Worm (Caenorhabditis elegans): Measurements from ENCODE around the gene K01A6.4.

Gene K01A6.4

ce11 chrIV:11776968-11777467 lies 36.9 kb upstream of the K01A6.4 start:
- no peak for TF ChIP-seq odd-2 (tag; optimal IDR thresholded peaks at IDR 0.05)
- TF ChIP-seq unc-42 (tag; optimal IDR thresholded peaks at IDR 0.05) = peak; percentile 19
- TF ChIP-seq pros-1 (tag; optimal IDR thresholded peaks at IDR 0.05) = no peak
- TF ChIP-seq fax-1 (tag; optimal IDR thresholded peaks at IDR 0.05) = no peak
- no peak for TF ChIP-seq sox-4 (tag; optimal IDR thresholded peaks at IDR 0.05)
- no peak for TF ChIP-seq sox-2 (GFP tag; IDR thresholded peaks at IDR 0.05)
- TF ChIP-seq nhr-232 (tag; optimal IDR thresholded peaks at IDR 0.05) = no peak

DNA sequence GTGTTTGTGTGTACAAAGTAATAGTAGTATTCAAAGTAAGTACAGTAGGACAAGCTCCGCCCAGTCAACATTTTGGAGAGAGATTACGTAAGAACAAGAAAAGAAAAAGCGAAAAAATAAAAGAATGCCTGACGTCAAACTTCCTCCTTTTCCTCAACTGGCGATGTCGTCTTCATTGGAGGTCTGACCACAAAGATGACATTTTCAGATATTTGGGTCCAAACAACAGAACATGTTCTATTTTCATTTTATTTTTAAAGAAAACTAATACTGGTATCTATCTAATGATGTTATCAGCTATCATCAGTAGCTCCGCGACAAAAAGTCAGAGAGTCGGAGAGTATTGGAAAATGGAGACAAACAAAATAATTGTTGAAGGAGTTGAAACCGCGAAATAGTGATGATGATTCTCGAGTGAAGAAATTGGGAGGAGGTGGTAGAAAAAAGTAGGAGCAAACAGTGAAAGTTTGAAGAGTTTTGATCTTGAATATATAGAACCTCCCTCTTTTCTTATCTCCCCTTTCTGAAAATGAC lies 33.7 kb upstream of the K01A6.4 start, which contains the start of gene lips-5:
TSS of gene lips-5 (minus strand) at position 51 of the 534 bp plus-strand sequence.
- TF ChIP-seq ceh-34 (tag; optimal IDR thresholded peaks at IDR 0.05) = no peak
- TF ChIP-seq npax-4 (tag; optimal IDR thresholded peaks at IDR 0.05) = no peak
- no peak for TF ChIP-seq ceh-22 (tag; optimal IDR thresholded peaks at IDR 0.05)
- no peak for TF ChIP-seq pat-9 (tag; optimal IDR thresholded peaks at IDR 0.05)
- no peak for TF ChIP-seq elt-2 (tag; optimal IDR thresholded peaks at IDR 0.05)
- no peak for TF ChIP-seq Y22D7AL.16 (tag; optimal IDR thresholded peaks at IDR 0.05)

ce11 chrIV:11772119-11772518 lies 32.0 kb upstream of the K01A6.4 start:
- TF ChIP-seq mec-3 (tag; optimal IDR thresholded peaks at IDR 0.05; ENCODE audit: borderline replicate concordance) = no peak
- TF ChIP-seq C08G9.2 (tag; optimal IDR thresholded peaks at IDR 0.05) = no peak
- no peak for TF ChIP-seq ahr-1 (tag; optimal IDR thresholded peaks at IDR 0.05)
- no peak for TF ChIP-seq unc-55 (GFP tag; optimal IDR thresholded peaks at IDR 0.05)
- TF ChIP-seq F13H6.1 (tag; optimal IDR thresholded peaks at IDR 0.05) = no peak
- TF ChIP-seq C38D4.7 (GFP tag; optimal IDR thresholded peaks at IDR 0.05) = no peak
- TF ChIP-seq pax-1 (tag; optimal IDR thresholded peaks at IDR 0.05) = no peak
- TF ChIP-seq gmeb-2 (tag; optimal IDR thresholded peaks at IDR 0.05) = no peak
- TF ChIP-seq pros-1 (tag; optimal IDR thresholded peaks at IDR 0.05) = no peak
- TF ChIP-seq ceh-22 (tag; optimal IDR thresholded peaks at IDR 0.05) = no peak
- no peak for TF ChIP-seq che-1 (tag; optimal IDR thresholded peaks at IDR 0.05)
- no peak for TF ChIP-seq lin-11 (tag; optimal IDR thresholded peaks at IDR 0.05)
- no peak for TF ChIP-seq ceh-24 (tag; optimal IDR thresholded peaks at IDR 0.05)

ce11 chrIV:11771064-11771463 lies 31.0 kb upstream of the K01A6.4 start:
- TF ChIP-seq ceh-24 (tag; optimal IDR thresholded peaks at IDR 0.05) (no peak), elt-2 (tag; optimal IDR thresholded peaks at IDR 0.05) (peak; percentile 34)

DNA sequence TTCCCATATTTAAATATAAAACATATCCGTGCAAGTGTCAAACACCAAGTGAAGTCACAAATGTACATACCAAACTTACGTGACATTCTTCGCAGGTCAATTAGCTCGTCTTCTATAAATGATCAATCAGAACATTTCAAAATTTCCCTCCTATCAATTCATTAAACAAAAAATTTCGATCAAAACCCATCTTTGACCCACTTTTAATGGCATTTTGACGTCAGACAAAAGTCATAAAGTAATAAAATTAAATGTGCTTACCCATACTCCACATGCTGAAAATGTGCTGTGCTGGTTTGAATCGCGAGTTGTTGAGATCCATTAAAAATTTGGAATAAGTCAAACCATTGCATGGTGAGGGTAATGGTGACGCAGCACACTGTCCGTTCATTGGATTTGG lies 29.7 kb upstream of the K01A6.4 start:
- TF ChIP-seq nhr-232 (tag; optimal IDR thresholded peaks at IDR 0.05) = no peak
- TF ChIP-seq tbx-7 (tag; optimal IDR thresholded peaks at IDR 0.05) = no peak
- TF ChIP-seq unc-86 (tag; optimal IDR thresholded peaks at IDR 0.05) = no peak
- no peak for TF ChIP-seq tbx-2 (tag; optimal IDR thresholded peaks at IDR 0.05)
- no peak for TF ChIP-seq C08G9.2 (tag; optimal IDR thresholded peaks at IDR 0.05)
- TF ChIP-seq hlh-30 (tag; optimal IDR thresholded peaks at IDR 0.05; ENCODE audit: insufficient read depth) = no peak
- no peak for TF ChIP-seq fkh-10 (GFP tag; optimal IDR thresholded peaks at IDR 0.05)
- no peak for TF ChIP-seq zip-5 (tag; optimal IDR thresholded peaks at IDR 0.05)
- TF ChIP-seq fkh-6 (tag; optimal IDR thresholded peaks at IDR 0.05) = no peak
- no peak for TF ChIP-seq unc-3 (GFP tag; conservative IDR thresholded peaks at IDR 0.05)
- TF ChIP-seq unc-3 (tag; optimal IDR thresholded peaks at IDR 0.05) = no peak
- no peak for TF ChIP-seq sox-2 (GFP tag; IDR thresholded peaks at IDR 0.05)
- no peak for TF ChIP-seq ceh-14 (tag; optimal IDR thresholded peaks at IDR 0.05)
- no peak for TF ChIP-seq pha-4 (tag; optimal IDR thresholded peaks at IDR 0.05)
- no peak for TF ChIP-seq lim-6 (tag; optimal IDR thresholded peaks at IDR 0.05)
- no peak for TF ChIP-seq ahr-1 (tag; optimal IDR thresholded peaks at IDR 0.05)
- TF ChIP-seq ceh-6 (GFP tag; optimal IDR thresholded peaks at IDR 0.05) = no peak
- no peak for TF ChIP-seq eyg-1 (tag; optimal IDR thresholded peaks at IDR 0.05)
- no peak for TF ChIP-seq ceh-22 (tag; optimal IDR thresholded peaks at IDR 0.05)
- no peak for TF ChIP-seq Y22D7AL.16 (tag; optimal IDR thresholded peaks at IDR 0.05)
- no peak for TF ChIP-seq che-1 (tag; optimal IDR thresholded peaks at IDR 0.05)

All from whole organism, late embryonic.